Worm (Caenorhabditis elegans) whole organism, mixed stage, embryonic: ENCODE measurements around the gene mog-1.

ENCODE experiments used
- lin-32 ChIP-seq: fragments of 200-800 bp; sonication (Bioruptor generic); optimal IDR thresholded peaks from 2 replicates; lab custom pipeline; 2018; ENCODE audit warnings: mild to moderate bottlenecking, missing genetic modification characterization, missing compliant biosample characterization
- unc-39 ChIP-seq: fragments of 150-350 bp; optimal IDR thresholded peaks from 2 replicates; lab custom pipeline; 2014; ENCODE audit warnings: missing biosample characterization, missing genetic modification characterization
- unc-62 ChIP-seq: fragments of 150-350 bp; optimal IDR thresholded peaks from 2 replicates; lab custom pipeline; 2014; ENCODE audit warnings: missing biosample characterization, missing genetic modification reagents, missing genetic modification characterization

ce11 chrIII:9950244-9950643 is 5.8 kb downstream of the mog-1 start, which contains the start of gene K03H1.13:
- TF ChIP-seq unc-39 (tag; lab: Kevin White, UChicago) (no peak), unc-62 (no peak), lin-32 (GFP tag; lab: Kevin White, UChicago) (no peak)
